Worm (Caenorhabditis elegans) whole organism, L2 larva: Measurements from ENCODE around the gene fbxa-62.

Experiments used
- ama-1 ChIP-seq: fragments of 150-350 bp; optimal IDR thresholded peaks from 2 replicates; lab custom pipeline; 2018; ENCODE audit warnings: inconsistent platforms
- blmp-1 ChIP-seq: sonication (generic microtip); optimal IDR thresholded peaks from 2 replicates; lab custom pipeline; 2017; ENCODE audit warnings: missing genetic modification characterization, mild to moderate bottlenecking, missing compliant biosample characterization, antibody characterized with exemption, moderate library complexity; ENCODE audit not compliant: insufficient read depth
- crh-2 ChIP-seq: sonication (generic microtip); optimal IDR thresholded peaks from 2 replicates; lab custom pipeline; 2017; ENCODE audit warnings: missing biosample characterization, missing genetic modification characterization
- mdl-1 ChIP-seq, 2 experiments: fragments of 150-350 bp in 1 of 2; sonication (generic microtip) in 1 of 2; optimal IDR thresholded peaks; 2 replicates each; lab custom pipeline; 2017; ENCODE audit warnings: missing biosample characterization in 2 of 2, missing genetic modification characterization in 2 of 2
- snpc-4 ChIP-seq: fragments of 150-350 bp; optimal IDR thresholded peaks from 2 replicates; lab custom pipeline; 2014; ENCODE audit warnings: missing biosample characterization, missing genetic modification characterization
- zag-1 ChIP-seq: fragments of 150-350 bp; optimal IDR thresholded peaks from 2 replicates; lab custom pipeline; 2014; ENCODE audit warnings: missing biosample characterization, missing genetic modification characterization

- TF ChIP-seq ama-1 (no peak), mdl-1 (tag; optimal IDR thresholded peaks at IDR 0.05; lab: Kevin White, UChicago) (no peak), zag-1 (tag; lab: Kevin White, UChicago) (no peak), snpc-4 (tag; lab: Kevin White, UChicago) (no peak), crh-2 (no peak), blmp-1 (no peak)
Measured at ce11 chrIII:2245727-2246126, 18.2 kb downstream of the fbxa-62 start, which contains the start of gene srd-67.
